Worm (Caenorhabditis elegans) whole organism, L3 larva: ENCODE results near the gene nlp-17.

Experiments used
- R02D3.7 ChIP-seq: fragments of 150-350 bp; optimal IDR thresholded peaks from 2 replicates; lab custom pipeline; 2014; ENCODE audit warnings: missing biosample characterization, missing genetic modification characterization
- ama-1 ChIP-seq: fragments of 150-350 bp; optimal IDR thresholded peaks from 2 replicates; lab custom pipeline; 2018
- fos-1 ChIP-seq: fragments of 150-350 bp; optimal IDR thresholded peaks from 2 replicates; lab custom pipeline; 2014; ENCODE audit warnings: missing biosample characterization, missing genetic modification characterization
- nfya-1 ChIP-seq: sonication (generic microtip); optimal IDR thresholded peaks from 2 replicates; lab custom pipeline; 2017; ENCODE audit warnings: missing genetic modification characterization, mild to moderate bottlenecking, missing compliant biosample characterization, antibody characterized with exemption, moderate library complexity; ENCODE audit not compliant: insufficient read depth
- nhr-11 ChIP-seq: fragments of 150-350 bp; optimal IDR thresholded peaks from 2 replicates; lab custom pipeline; 2014; ENCODE audit warnings: missing biosample characterization, missing genetic modification characterization
- nhr-12 ChIP-seq: fragments of 150-350 bp; optimal IDR thresholded peaks from 2 replicates; lab custom pipeline; 2014; ENCODE audit warnings: missing biosample characterization, missing genetic modification characterization
- nhr-25 ChIP-seq: sonication (generic microtip); optimal IDR thresholded peaks from 2 replicates; lab custom pipeline; 2017; ENCODE audit warnings: missing biosample characterization, missing genetic modification characterization
- nhr-28 ChIP-seq: fragments of 150-350 bp; optimal IDR thresholded peaks from 2 replicates; lab custom pipeline; 2014; ENCODE audit warnings: missing biosample characterization, missing genetic modification characterization
- nhr-76 ChIP-seq: fragments of 150-350 bp; sonication (generic microtip); optimal IDR thresholded peaks from 5 replicates; lab custom pipeline; 2014; ENCODE audit warnings: missing biosample characterization, missing genetic modification characterization
- pqm-1 ChIP-seq: fragments of 150-350 bp; optimal IDR thresholded peaks from 2 replicates; lab custom pipeline; 2017; ENCODE audit warnings: missing biosample characterization, missing genetic modification characterization, inconsistent platforms
- snpc-4 ChIP-seq: fragments of 150-350 bp; optimal IDR thresholded peaks from 2 replicates; lab custom pipeline; 2014; ENCODE audit warnings: missing biosample characterization, missing genetic modification characterization
- zag-1 ChIP-seq: fragments of 150-350 bp; optimal IDR thresholded peaks from 2 replicates; lab custom pipeline; 2014; ENCODE audit warnings: missing biosample characterization, missing genetic modification characterization
- ztf-11 ChIP-seq: fragments of 150-350 bp; optimal IDR thresholded peaks from 2 replicates; lab custom pipeline; 2014; ENCODE audit warnings: missing biosample characterization, missing genetic modification characterization

DNA sequence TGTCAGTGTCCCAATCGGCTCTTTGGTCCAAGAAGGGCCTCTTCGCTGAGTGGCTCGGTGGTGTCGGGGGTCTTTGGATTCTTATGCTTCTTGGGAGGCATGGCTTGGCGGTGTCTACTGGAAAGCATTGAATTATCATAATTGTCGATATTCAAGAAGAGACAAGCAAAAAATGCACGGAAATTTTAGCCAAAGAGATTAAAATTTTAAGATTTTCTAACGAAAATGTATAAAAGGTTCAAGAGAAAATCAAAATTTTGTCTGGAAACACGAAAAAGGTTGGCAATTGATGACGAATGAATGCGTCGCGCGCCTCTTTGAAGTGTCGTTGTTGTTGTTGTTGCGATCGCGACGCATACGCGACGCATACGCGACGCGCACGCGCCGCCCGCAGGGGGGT is 44.7 kb downstream of the nlp-17 start, which contains the start of gene Y38H8A.12:
- TF ChIP-seq nhr-11 (no peak), nhr-28 (tag; lab: Kevin White, UChicago) (no peak), snpc-4 (no peak), nfya-1 (tag; lab: Kevin White, UChicago) (no peak), zag-1 (tag; lab: Kevin White, UChicago) (no peak), nhr-76 (tag; lab: Kevin White, UChicago) (no peak), R02D3.7 (tag; lab: Kevin White, UChicago) (no peak), pqm-1 (tag; lab: Kevin White, UChicago) (no peak), nhr-25 (tag; lab: Kevin White, UChicago) (no peak), ama-1 (lab: Kevin White, UChicago) (no peak), ztf-11 (tag; lab: Kevin White, UChicago) (no peak), nhr-12 (tag; lab: Kevin White, UChicago) (no peak), fos-1 (tag; lab: Kevin White, UChicago) (no peak)
